Fruit fly (Drosophila melanogaster): ENCODE data around the gene CG44774.

CG44774 gene

DNA sequence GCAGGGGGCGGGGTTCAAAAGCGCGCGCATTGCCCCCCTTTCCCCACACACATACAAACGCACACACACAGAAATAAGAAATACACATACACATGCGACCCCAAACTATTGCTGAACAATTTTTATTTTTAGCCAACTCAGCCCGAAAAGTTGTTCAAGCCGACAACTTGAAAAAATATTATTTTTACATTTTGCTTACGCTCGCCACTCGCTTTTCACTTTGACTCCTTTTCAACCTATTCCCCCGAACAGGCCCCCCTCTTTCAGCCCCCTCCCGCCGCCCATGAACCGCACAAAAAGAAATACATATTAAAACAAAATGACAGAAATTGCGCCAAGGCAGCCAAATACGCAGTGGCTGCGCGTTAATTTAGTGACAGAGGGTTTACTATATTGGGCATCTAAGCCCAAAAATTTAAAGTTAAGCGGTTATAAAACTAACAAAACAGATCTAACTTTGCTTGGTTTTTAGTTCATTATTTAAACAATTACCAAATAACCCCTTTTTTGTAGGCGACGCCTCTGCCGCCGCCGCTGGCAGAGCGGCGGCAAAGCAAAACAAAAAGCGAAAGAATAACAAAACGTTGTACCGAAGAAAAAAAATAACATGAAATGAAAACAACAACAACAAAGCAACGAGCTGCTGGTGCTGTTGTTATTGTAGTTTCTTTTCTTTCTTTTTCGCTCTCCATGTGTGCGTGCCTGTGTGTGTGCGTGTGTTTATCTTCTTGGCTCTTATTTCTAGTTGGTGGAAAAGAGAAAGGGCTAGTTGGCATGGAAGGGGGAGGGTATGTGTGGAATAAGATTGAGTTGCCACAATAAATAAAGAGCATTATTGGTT, 27.7 kb downstream of the CG44774 start (continued):
- TF ChIP-seq Eip74EF (GFP tag; optimal IDR thresholded peaks at IDR 0.05): peak in 1 of 2 experiments; percentile 99
- TF ChIP-seq usp (GFP tag; optimal IDR thresholded peaks at IDR 0.05): no peak
- no peak for TF ChIP-seq Dll (GFP tag; IDR thresholded peaks at IDR 0.05; ENCODE audit: partially characterized antibody)
- peak; percentile 93 for TF ChIP-seq CG14965 (GFP tag; optimal IDR thresholded peaks at IDR 0.05; ENCODE audit: borderline replicate concordance)
- peak; percentile 99 for TF ChIP-seq Max (GFP tag; optimal IDR thresholded peaks at IDR 0.05)
- peak; percentile 99 for TF ChIP-seq CG6683 (GFP tag; optimal IDR thresholded peaks at IDR 0.05)
- peak; percentile 99 for TF ChIP-seq CG9215 (GFP tag; IDR thresholded peaks at IDR 0.05)
- TF ChIP-seq ERR (GFP tag; optimal IDR thresholded peaks at IDR 0.05): peak; percentile 99
- peak; percentile 100 for TF ChIP-seq zfh2 (GFP tag; optimal IDR thresholded peaks at IDR 0.05)
- TF ChIP-seq Asciz (GFP tag; optimal IDR thresholded peaks at IDR 0.05): peak; percentile 100
- TF ChIP-seq CG30431 (GFP tag; optimal IDR thresholded peaks at IDR 0.05): peak; percentile 100
- TF ChIP-seq GATAe (GFP tag; conservative IDR thresholded peaks at IDR 0.05): peak; percentile 98
- TF ChIP-seq chn (GFP tag; optimal IDR thresholded peaks at IDR 0.05): peak; percentile 100
- TF ChIP-seq CG33213 (GFP tag; optimal IDR thresholded peaks at IDR 0.05): peak; percentile 100
- TF ChIP-seq Bdp1 (GFP tag; optimal IDR thresholded peaks at IDR 0.05): peak; percentile 95
- peak; percentile 100 for TF ChIP-seq Dad (GFP tag; optimal IDR thresholded peaks at IDR 0.05)
- peak; percentile 97 for TF ChIP-seq trem (tag; optimal IDR thresholded peaks at IDR 0.05)
- TF ChIP-seq so (GFP tag; IDR thresholded peaks at IDR 0.05): peak; percentile 100
- TF ChIP-seq hth (optimal IDR thresholded peaks at IDR 0.05): no peak
- TF ChIP-seq fd102C (GFP tag; optimal IDR thresholded peaks at IDR 0.05): peak; percentile 98
- peak; percentile 100 for TF ChIP-seq fd96Cb (tag; optimal IDR thresholded peaks at IDR 0.05)
- peak; percentile 100 for TF ChIP-seq CG17328 (GFP tag; IDR thresholded peaks at IDR 0.05)
- TF ChIP-seq scrt (GFP tag; optimal IDR thresholded peaks at IDR 0.05): peak; percentile 99
- peak; percentile 96 for TF ChIP-seq CG9437 (GFP tag; optimal IDR thresholded peaks at IDR 0.05)
- peak; percentile 100 for TF ChIP-seq tio (GFP tag; optimal IDR thresholded peaks at IDR 0.05)
- peak; percentile 100 for TF ChIP-seq ase (GFP tag; IDR thresholded peaks at IDR 0.05)
- no peak for TF ChIP-seq D (optimal IDR thresholded peaks at IDR 0.05)
- peak; percentile 100 for TF ChIP-seq D (GFP tag; optimal IDR thresholded peaks at IDR 0.05)
- TF ChIP-seq CG8944 (GFP tag; optimal IDR thresholded peaks at IDR 0.05): peak; percentile 99
- TF ChIP-seq Xrp1 (GFP tag; IDR thresholded peaks at IDR 0.05): peak; percentile 100
- TF ChIP-seq mam (GFP tag; optimal IDR thresholded peaks at IDR 0.05): peak; percentile 100
- TF ChIP-seq CG17612 (GFP tag; IDR thresholded peaks at IDR 0.05): peak; percentile 99
- peak; percentile 99 for TF ChIP-seq Atf3 (GFP tag; optimal IDR thresholded peaks at IDR 0.05)
- peak; percentile 100 for TF ChIP-seq MBD-R2 (GFP tag; IDR thresholded peaks at IDR 0.05)
- peak; percentile 100 for TF ChIP-seq Hmr (GFP tag; optimal IDR thresholded peaks at IDR 0.05)
- TF ChIP-seq kay (GFP tag; optimal IDR thresholded peaks at IDR 0.05): peak; percentile 99
- TF ChIP-seq CG3838 (GFP tag; optimal IDR thresholded peaks at IDR 0.05): peak; percentile 99
- TF ChIP-seq CG1832 (GFP tag; optimal IDR thresholded peaks at IDR 0.05): peak; percentile 24
- TF ChIP-seq ac (GFP tag; optimal IDR thresholded peaks at IDR 0.05): peak; percentile 99
- peak; percentile 100 for TF ChIP-seq CG11723 (GFP tag; optimal IDR thresholded peaks at IDR 0.05)
- TF ChIP-seq yki (optimal IDR thresholded peaks at IDR 0.05): no peak
- peak; percentile 100 for TF ChIP-seq Hr51 (GFP tag; optimal IDR thresholded peaks at IDR 0.05)
- TF ChIP-seq Lim3 (GFP tag; IDR thresholded peaks at IDR 0.05): peak; percentile 98
- TF ChIP-seq CG12659 (GFP tag; optimal IDR thresholded peaks at IDR 0.05): peak; percentile 100
- peak; percentile 100 for TF ChIP-seq dysf (GFP tag; IDR thresholded peaks at IDR 0.05)
- TF ChIP-seq CG8359 (GFP tag; optimal IDR thresholded peaks at IDR 0.05; ENCODE audit: borderline replicate concordance): peak; percentile 97
- TF ChIP-seq CG18619 (GFP tag; optimal IDR thresholded peaks at IDR 0.05): peak; percentile 100
- TF ChIP-seq CG7556 (GFP tag; optimal IDR thresholded peaks at IDR 0.05): peak; percentile 100
- peak; percentile 93 for TF ChIP-seq CG30020 (tag; optimal IDR thresholded peaks at IDR 0.05)
